Worm (Caenorhabditis elegans) whole organism, L4 larva: ENCODE measurements around the gene ccch-3.
A peak's percentile ranks its signal among the peaks of the same experiment; 100 is the strongest.

Experiments used
- D1046.2 ChIP-seq: fragments of 200-800 bp; sonication (Bioruptor generic); IDR thresholded peaks from 2 replicates; pipeline ENCODE4 v1.3.6; 2022; ENCODE audit warnings: missing genetic modification characterization, missing compliant biosample characterization
- F26F4.8 ChIP-seq: fragments of 200-800 bp; sonication (Bioruptor generic); conservative IDR thresholded peaks from 2 replicates; pipeline ENCODE4 v1.3.6; 2022; ENCODE audit warnings: missing genetic modification characterization, missing compliant biosample characterization
- F44E2.7 ChIP-seq: fragments of 200-800 bp; sonication (Bioruptor generic); IDR thresholded peaks from 2 replicates; pipeline ENCODE4 v2.1.2; 2022; ENCODE audit warnings: missing genetic modification characterization, missing compliant biosample characterization
- F49E8.2 ChIP-seq: sonication (generic microtip); optimal IDR thresholded peaks from 2 replicates; lab custom pipeline; 2016; ENCODE audit warnings: missing compliant biosample characterization, mild to moderate bottlenecking, missing genetic modification characterization, borderline replicate concordance
- Y105C5A.15 ChIP-seq: fragments of 200-800 bp; sonication (Bioruptor generic); IDR thresholded peaks from 2 replicates; pipeline ENCODE4 v1.3.6; 2022; ENCODE audit warnings: missing genetic modification characterization, missing compliant biosample characterization
- Y75B8A.6 ChIP-seq: fragments of 200-800 bp; sonication (Bioruptor generic); IDR thresholded peaks from 2 replicates; pipeline ENCODE4 v1.3.6; 2022; ENCODE audit warnings: missing genetic modification reagents, missing genetic modification characterization, missing compliant biosample characterization
- aha-1 ChIP-seq: fragments of 150-350 bp; peaks from one replicate; lab custom pipeline; 2014; ENCODE audit warnings: missing biosample characterization, missing genetic modification characterization
- ama-1 ChIP-seq: fragments of 150-350 bp; optimal IDR thresholded peaks from 2 replicates; lab custom pipeline; 2014; ENCODE audit warnings: inconsistent platforms, mixed read lengths
- ceh-62 ChIP-seq: sonication (generic microtip); optimal IDR thresholded peaks from 2 replicates; lab custom pipeline; 2017; ENCODE audit warnings: missing biosample characterization, missing genetic modification characterization
- ceh-82 ChIP-seq: sonication (generic microtip); optimal IDR thresholded peaks from 2 replicates; lab custom pipeline; 2017; ENCODE audit warnings: missing biosample characterization, missing genetic modification characterization
- daf-16 ChIP-seq, 3 experiments: sonication (generic microtip); optimal IDR thresholded peaks; 2 replicates each; lab custom pipeline; 2016 to 2017; ENCODE audit warnings: missing genetic modification characterization in 3 of 3, missing genetic modification reagents in 3 of 3, mild to moderate bottlenecking in 2 of 3, missing compliant biosample characterization in 2 of 3, missing biosample characterization in 1 of 3, moderate library complexity in 1 of 3
- dmd-6 ChIP-seq: fragments of 200-800 bp; sonication (Bioruptor generic); IDR thresholded peaks from 2 replicates; pipeline ENCODE4 v1.3.6; 2022; ENCODE audit warnings: missing genetic modification reagents, missing genetic modification characterization, missing compliant biosample characterization
- dve-1 ChIP-seq: sonication (generic microtip); optimal IDR thresholded peaks from 2 replicates; lab custom pipeline; 2017; ENCODE audit warnings: antibody characterized with exemption, mild to moderate bottlenecking, missing genetic modification characterization, missing compliant biosample characterization; ENCODE audit not compliant: insufficient read depth
- gei-8 ChIP-seq: fragments of 200-800 bp; sonication (Bioruptor generic); optimal IDR thresholded peaks from 2 replicates; lab custom pipeline; 2018; ENCODE audit warnings: mild to moderate bottlenecking, missing genetic modification characterization, missing compliant biosample characterization
- lim-7 ChIP-seq: fragments of 200-800 bp; sonication (Bioruptor generic); IDR thresholded peaks from 2 replicates; pipeline ENCODE4 v1.3.6; 2022; ENCODE audit warnings: missing genetic modification characterization, missing compliant biosample characterization
- lin-39 ChIP-seq: fragments of 150-350 bp; optimal IDR thresholded peaks from 2 replicates; lab custom pipeline; 2014; ENCODE audit warnings: missing biosample characterization, missing genetic modification reagents, missing genetic modification characterization
- lir-3 ChIP-seq: sonication (generic microtip); optimal IDR thresholded peaks from 2 replicates; lab custom pipeline; 2016; ENCODE audit warnings: mild to moderate bottlenecking, missing genetic modification characterization, missing compliant biosample characterization
- lsy-2 ChIP-seq, 2 experiments: fragments of 150-350 bp in 1 of 2; sonication (generic microtip) in 1 of 2; optimal IDR thresholded peaks; 2 replicates each; lab custom pipeline; 2014 to 2017; ENCODE audit warnings: missing biosample characterization in 2 of 2, missing genetic modification characterization in 2 of 2
- madf-5 ChIP-seq, 2 experiments: fragments of 200-800 bp; sonication (Bioruptor generic); IDR thresholded peaks; 2 replicates each; pipeline ENCODE4 v1.3.6; 2022; ENCODE audit warnings: missing compliant biosample characterization in 2 of 2, missing genetic modification characterization in 2 of 2
- madf-9 ChIP-seq: fragments of 200-800 bp; sonication (Bioruptor generic); conservative IDR thresholded peaks from 2 replicates; pipeline ENCODE4 v1.3.6; 2022; ENCODE audit warnings: missing genetic modification reagents, missing genetic modification characterization, missing compliant biosample characterization
- mxl-2 ChIP-seq: fragments of 200-800 bp; sonication (Bioruptor generic); conservative IDR thresholded peaks from 2 replicates; pipeline ENCODE4 v1.3.6; 2022; ENCODE audit warnings: missing genetic modification reagents, missing genetic modification characterization, missing compliant biosample characterization
- nhr-11 ChIP-seq: fragments of 150-350 bp; optimal IDR thresholded peaks from 2 replicates; lab custom pipeline; 2014; ENCODE audit warnings: missing biosample characterization, missing genetic modification characterization
- nhr-28 ChIP-seq: fragments of 150-350 bp; optimal IDR thresholded peaks from 2 replicates; lab custom pipeline; 2014; ENCODE audit warnings: missing biosample characterization, missing genetic modification characterization
- nhr-48 ChIP-seq: sonication (generic microtip); optimal IDR thresholded peaks from 2 replicates; lab custom pipeline; 2016; ENCODE audit warnings: mild to moderate bottlenecking, missing genetic modification characterization, missing compliant biosample characterization
- nhr-6 ChIP-seq: fragments of 150-350 bp; optimal IDR thresholded peaks from 2 replicates; lab custom pipeline; 2014; ENCODE audit warnings: missing biosample characterization, missing genetic modification characterization
- nhr-76 ChIP-seq: fragments of 150-350 bp; optimal IDR thresholded peaks from 2 replicates; lab custom pipeline; 2014; ENCODE audit warnings: missing biosample characterization, missing genetic modification characterization
- pqm-1 ChIP-seq: sonication (generic microtip); optimal IDR thresholded peaks from 2 replicates; lab custom pipeline; 2017; ENCODE audit warnings: missing biosample characterization, missing genetic modification characterization
- rbr-2 ChIP-seq: sonication (generic microtip); optimal IDR thresholded peaks from 2 replicates; lab custom pipeline; 2016; ENCODE audit warnings: missing genotype, missing genetic modification characterization, missing compliant biosample characterization
- tag-97 ChIP-seq: fragments of 200-800 bp; sonication (Bioruptor generic); IDR thresholded peaks from 2 replicates; pipeline ENCODE4 v1.3.6; 2022; ENCODE audit warnings: missing genetic modification characterization, missing compliant biosample characterization
- tra-1 ChIP-seq: fragments of 200-800 bp; sonication (Bioruptor generic); IDR thresholded peaks from 2 replicates; pipeline ENCODE4 v1.3.6; 2022; ENCODE audit warnings: missing genetic modification reagents, missing genetic modification characterization, missing compliant biosample characterization
- unc-62 ChIP-seq, 3 experiments: fragments of 150-350 bp in 1 of 3; sonication (generic microtip); optimal IDR thresholded peaks in 2 of 3; peaks in 1 of 3; 1 replicate in 1 of 3; 2 replicates in 2 of 3; lab custom pipeline; 2014 to 2017; ENCODE audit warnings: missing biosample characterization in 3 of 3, missing genetic modification characterization in 3 of 3, missing genetic modification reagents in 3 of 3, missing genotype in 1 of 3
- zag-1 ChIP-seq: fragments of 150-350 bp; optimal IDR thresholded peaks from 2 replicates; lab custom pipeline; 2014; ENCODE audit warnings: missing biosample characterization, missing genetic modification characterization
- zip-11 ChIP-seq: fragments of 200-800 bp; sonication (Bioruptor generic); IDR thresholded peaks from 2 replicates; pipeline ENCODE4 v1.3.6; 2022; ENCODE audit warnings: missing genetic modification characterization, missing compliant biosample characterization
- ztf-11 ChIP-seq: fragments of 150-350 bp; optimal IDR thresholded peaks from 2 replicates; lab custom pipeline; 2014; ENCODE audit warnings: missing biosample characterization, missing genetic modification characterization

ccch-3 gene

ce11 chrV:12634746-12635145 is 24.7 kb downstream of the ccch-3 start:
- TF ChIP-seq rbr-2 (no peak), mxl-2 (GFP tag; lab: Robert Waterston, UW) (peak; percentile 95), aha-1 (tag; lab: Kevin White, UChicago) (peak; percentile 91), nhr-6 (tag; lab: Kevin White, UChicago) (peak; percentile 20), pqm-1 (tag; lab: Kevin White, UChicago) (no peak), unc-62 (GFP tag; optimal IDR thresholded peaks at IDR 0.05 in 1 of 2; lab: Kevin White, UChicago) (no peak), unc-62 (tag; optimal IDR thresholded peaks at IDR 0.05; lab: Kevin White, UChicago) (no peak), daf-16 (GFP tag; optimal IDR thresholded peaks at IDR 0.05; lab: Kevin White, UChicago) (peak in 1 of 2 experiments; percentile 15), daf-16 (tag; optimal IDR thresholded peaks at IDR 0.05; lab: Kevin White, UChicago) (peak; percentile 26), ceh-82 (tag; lab: Kevin White, UChicago) (no peak), nhr-48 (tag; lab: Kevin White, UChicago) (no peak)

DNA sequence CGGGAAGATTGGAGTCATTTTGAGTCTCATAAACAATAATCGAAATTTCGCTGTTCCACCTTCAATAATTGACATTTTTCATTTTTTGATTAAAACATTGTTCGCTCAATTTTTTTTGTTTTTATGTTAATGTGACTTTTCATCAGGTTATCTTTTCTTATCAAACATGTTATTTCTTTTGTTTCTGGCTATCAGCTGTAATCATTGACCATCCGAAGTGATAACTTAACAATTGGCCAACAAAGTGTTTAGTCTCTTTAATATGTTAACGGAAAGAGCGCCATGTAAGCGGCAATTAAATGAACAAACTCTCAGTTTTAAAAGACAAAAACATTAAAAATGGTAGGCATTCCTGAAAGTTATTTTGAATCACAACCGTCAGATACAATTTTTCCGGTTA is 25.4 kb downstream of the ccch-3 start:
- peak; percentile 45 for TF ChIP-seq pqm-1 (tag; lab: Kevin White, UChicago)
- TF ChIP-seq F26F4.8, result no peak
- TF ChIP-seq nhr-28 (tag; lab: Kevin White, UChicago), result peak; percentile 36

DNA sequence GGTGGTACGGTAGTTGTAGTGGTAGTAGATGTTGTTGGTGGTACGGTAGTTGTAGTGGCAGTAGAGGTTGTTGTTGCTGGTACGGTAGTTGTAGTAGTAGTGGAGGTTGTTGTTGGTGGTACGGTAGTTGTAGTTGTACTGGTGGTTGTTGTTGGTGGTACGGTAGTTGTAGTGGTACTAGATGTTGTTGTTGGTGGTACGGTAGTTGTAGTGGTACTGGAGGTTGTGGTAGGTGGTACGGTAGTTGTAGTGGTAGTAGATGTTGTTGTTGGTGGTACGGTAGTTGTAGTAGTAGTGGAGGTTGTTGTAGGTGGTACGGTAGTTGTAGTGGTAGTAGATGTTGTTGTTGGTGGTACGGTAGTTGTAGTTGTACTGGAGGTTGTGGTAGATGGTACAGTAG is 26.4 kb downstream of the ccch-3 start:
- no peak for TF ChIP-seq ztf-11
- TF ChIP-seq madf-5 (GFP tag; IDR thresholded peaks at IDR 0.05; lab: Robert Waterston, UW), result no peak
- no peak for TF ChIP-seq zag-1 (tag; lab: Kevin White, UChicago)
- no peak for TF ChIP-seq D1046.2
- no peak for TF ChIP-seq nhr-48 (tag; lab: Kevin White, UChicago)
- no peak for TF ChIP-seq tag-97
- TF ChIP-seq nhr-76, result no peak
- no peak for TF ChIP-seq lsy-2 (tag; optimal IDR thresholded peaks at IDR 0.05; lab: Kevin White, UChicago)
- no peak for TF ChIP-seq Y75B8A.6 (GFP tag; lab: Robert Waterston, UW)
- TF ChIP-seq dmd-6 (GFP tag; lab: Robert Waterston, UW), result no peak
- no peak for TF ChIP-seq lim-7 (GFP tag; lab: Robert Waterston, UW)
- TF ChIP-seq nhr-11 (tag; lab: Kevin White, UChicago), result no peak
- no peak for TF ChIP-seq lir-3 (tag; lab: Kevin White, UChicago)
- no peak for TF ChIP-seq F49E8.2 (tag; lab: Kevin White, UChicago)
- TF ChIP-seq dve-1 (tag; lab: Kevin White, UChicago), result no peak

ce11 chrV:12632048-12632447 is 27.4 kb downstream of the ccch-3 start, which contains the start of gene srx-113:
Gene srx-113, minus strand, starts transcription at chrV:12632148.
- no peak for TF ChIP-seq Y105C5A.15 (GFP tag; lab: Robert Waterston, UW)

- no peak for TF ChIP-seq gei-8 (GFP tag; lab: Kevin White, UChicago)
- no peak for TF ChIP-seq ceh-62
- no peak for TF ChIP-seq daf-16 (GFP tag; optimal IDR thresholded peaks at IDR 0.05; lab: Kevin White, UChicago)
- TF ChIP-seq daf-16 (tag; optimal IDR thresholded peaks at IDR 0.05; lab: Kevin White, UChicago), result no peak
- TF ChIP-seq lsy-2 (tag; optimal IDR thresholded peaks at IDR 0.05; lab: Kevin White, UChicago), result no peak
- no peak for TF ChIP-seq lin-39 (tag; lab: Kevin White, UChicago)
Observed at ce11 chrV:12629743-12630142, 29.7 kb downstream of the ccch-3 start, which contains the start of gene F56H9.6. Gene F56H9.6, minus strand, starts transcription at chrV:12629843.

ce11 chrV:12624371-12624770 is 35.1 kb downstream of the ccch-3 start, which contains the start of gene F56H9.9:
Gene F56H9.9, minus strand, starts transcription at chrV:12624471.
- TF ChIP-seq gei-8 (GFP tag; lab: Kevin White, UChicago) (no peak), ceh-62 (no peak), madf-9 (GFP tag; lab: Robert Waterston, UW) (no peak), F44E2.7 (GFP tag; lab: Robert Waterston, UW) (no peak), zip-11 (GFP tag; lab: Robert Waterston, UW) (no peak), tra-1 (GFP tag; lab: Robert Waterston, UW) (no peak), ama-1 (lab: Kevin White, UChicago) (no peak)
